Worm (Caenorhabditis elegans) whole organism, L1 larva: ENCODE measurements around the gene oac-39.

Experiments
- C04F5.9 ChIP-seq: sonication (generic microtip); optimal IDR thresholded peaks from 2 replicates; lab custom pipeline; 2016; ENCODE audit warnings: missing genetic modification characterization, missing compliant biosample characterization
- C16A3.4 ChIP-seq: fragments of 150-350 bp; optimal IDR thresholded peaks from 2 replicates; lab custom pipeline; 2014; ENCODE audit warnings: missing biosample characterization, missing genetic modification characterization
- F16B12.6 ChIP-seq: fragments of 150-350 bp; optimal IDR thresholded peaks from 2 replicates; lab custom pipeline; 2014; ENCODE audit warnings: missing biosample characterization, missing genetic modification characterization
- aly-2 ChIP-seq: fragments of 150-350 bp; optimal IDR thresholded peaks from 2 replicates; lab custom pipeline; 2014; ENCODE audit warnings: missing biosample characterization, missing genetic modification characterization
- ama-1 ChIP-seq: fragments of 150-350 bp; optimal IDR thresholded peaks from 2 replicates; lab custom pipeline; 2014
- blmp-1 ChIP-seq: fragments of 150-350 bp; optimal IDR thresholded peaks from 2 replicates; lab custom pipeline; 2014; ENCODE audit warnings: missing biosample characterization, missing genetic modification characterization
- ceh-63 ChIP-seq: fragments of 200-800 bp; sonication (Bioruptor generic); optimal IDR thresholded peaks from 2 replicates; lab custom pipeline; 2018; ENCODE audit warnings: mild to moderate bottlenecking, missing genetic modification characterization, missing compliant biosample characterization
- ceh-8 ChIP-seq: fragments of 200-800 bp; sonication (Bioruptor generic); optimal IDR thresholded peaks from 2 replicates; lab custom pipeline; 2018; ENCODE audit warnings: mild to moderate bottlenecking, missing genetic modification characterization, moderate library complexity, missing compliant biosample characterization
- ceh-88 ChIP-seq: fragments of 200-800 bp; sonication (Bioruptor generic); IDR thresholded peaks from 2 replicates; pipeline ENCODE4 v1.3.6; 2022; ENCODE audit warnings: missing genetic modification characterization, missing compliant biosample characterization
- ceh-90 ChIP-seq: sonication (generic microtip); optimal IDR thresholded peaks from 2 replicates; lab custom pipeline; 2016; ENCODE audit warnings: missing genetic modification characterization, missing compliant biosample characterization
- dsc-1 ChIP-seq: sonication (generic microtip); optimal IDR thresholded peaks from 2 replicates; lab custom pipeline; 2016; ENCODE audit warnings: mild to moderate bottlenecking, missing genetic modification characterization, missing compliant biosample characterization
- egl-13 ChIP-seq: sonication (generic microtip); optimal IDR thresholded peaks from 2 replicates; lab custom pipeline; 2016; ENCODE audit warnings: missing genotype, missing genetic modification reagents, missing genetic modification characterization, missing compliant biosample characterization
- elt-2 ChIP-seq: sonication (generic microtip); optimal IDR thresholded peaks from 2 replicates; lab custom pipeline; 2016; ENCODE audit warnings: missing genetic modification characterization, mild to moderate bottlenecking, inconsistent platforms, missing compliant biosample characterization, missing genetic modification reagents
- elt-3 ChIP-seq, 6 experiments: fragments of 150-350 bp in 1 of 6; sonication (generic microtip); optimal IDR thresholded peaks; 2 replicates each; lab custom pipeline; 2017 to 2018; ENCODE audit warnings: missing biosample characterization in 6 of 6, missing genetic modification characterization in 6 of 6, inconsistent platforms in 1 of 6
- fkh-8 ChIP-seq: sonication (generic microtip); optimal IDR thresholded peaks from 2 replicates; lab custom pipeline; 2016; ENCODE audit warnings: mild to moderate bottlenecking, missing genetic modification characterization, missing compliant biosample characterization
- fos-1 ChIP-seq: fragments of 150-350 bp; optimal IDR thresholded peaks from 2 replicates; lab custom pipeline; 2014; ENCODE audit warnings: missing biosample characterization, missing genetic modification characterization
- grh-1 ChIP-seq: fragments of 200-800 bp; sonication (Bioruptor generic); IDR thresholded peaks from 2 replicates; pipeline ENCODE4 v1.3.6; 2022; ENCODE audit warnings: missing genetic modification reagents, missing genetic modification characterization, missing compliant biosample characterization
- hlh-17 ChIP-seq: fragments of 200-800 bp; sonication (Bioruptor generic); optimal IDR thresholded peaks from 2 replicates; lab custom pipeline; 2018; ENCODE audit warnings: missing genetic modification characterization, mild to moderate bottlenecking, missing compliant biosample characterization, moderate library complexity, borderline replicate concordance
- hlh-4 ChIP-seq: sonication (generic microtip); optimal IDR thresholded peaks from 2 replicates; lab custom pipeline; 2016; ENCODE audit warnings: mild to moderate bottlenecking, missing genetic modification characterization, missing compliant biosample characterization
- irx-1 ChIP-seq: sonication (generic microtip); optimal IDR thresholded peaks from 2 replicates; lab custom pipeline; 2016; ENCODE audit warnings: missing genetic modification characterization, missing compliant biosample characterization
- isw-1 ChIP-seq: fragments of 200-800 bp; sonication (Bioruptor generic); IDR thresholded peaks from 2 replicates; pipeline ENCODE4 v1.3.6; 2022; ENCODE audit warnings: missing genetic modification characterization, missing compliant biosample characterization
- lin-14 ChIP-seq: fragments of 200-800 bp; sonication (Bioruptor generic); optimal IDR thresholded peaks from 2 replicates; lab custom pipeline; 2018; ENCODE audit warnings: mild to moderate bottlenecking, missing genetic modification characterization, moderate library complexity, missing compliant biosample characterization
- mab-9 ChIP-seq: fragments of 200-800 bp; sonication (Bioruptor generic); IDR thresholded peaks from 2 replicates; pipeline ENCODE4 v1.3.6; 2022; ENCODE audit warnings: missing genetic modification reagents, missing genetic modification characterization, missing compliant biosample characterization
- mdl-1 ChIP-seq, 2 experiments: fragments of 150-350 bp; optimal IDR thresholded peaks; 2 replicates each; lab custom pipeline; 2014 to 2017; ENCODE audit warnings: missing biosample characterization in 2 of 2, missing genetic modification characterization in 2 of 2, inconsistent platforms in 1 of 2
- mep-1 ChIP-seq: fragments of 150-350 bp; optimal IDR thresholded peaks from 2 replicates; lab custom pipeline; 2014; ENCODE audit warnings: missing biosample characterization, missing genetic modification characterization
- nhr-11 ChIP-seq: fragments of 150-350 bp; optimal IDR thresholded peaks from 2 replicates; lab custom pipeline; 2014; ENCODE audit warnings: missing biosample characterization, missing genetic modification characterization
- nhr-12 ChIP-seq: sonication (generic microtip); optimal IDR thresholded peaks from 2 replicates; lab custom pipeline; 2017; ENCODE audit warnings: missing biosample characterization, missing genetic modification characterization
- nhr-19 ChIP-seq: fragments of 200-800 bp; sonication (Bioruptor generic); conservative IDR thresholded peaks from 2 replicates; pipeline ENCODE4 v1.3.6; 2022; ENCODE audit warnings: missing genetic modification characterization, missing compliant biosample characterization
- nhr-20 ChIP-seq: sonication (generic microtip); optimal IDR thresholded peaks from 2 replicates; lab custom pipeline; 2016; ENCODE audit warnings: mild to moderate bottlenecking, missing genetic modification characterization, missing compliant biosample characterization
- nhr-237 ChIP-seq: fragments of 150-350 bp; optimal IDR thresholded peaks from 2 replicates; lab custom pipeline; 2014; ENCODE audit warnings: missing biosample characterization, missing genetic modification characterization
- nhr-28 ChIP-seq: fragments of 150-350 bp; optimal IDR thresholded peaks from 2 replicates; lab custom pipeline; 2014; ENCODE audit warnings: missing biosample characterization, missing genetic modification characterization
- nhr-84 ChIP-seq: sonication (generic microtip); optimal IDR thresholded peaks from 2 replicates; lab custom pipeline; 2017; ENCODE audit warnings: missing biosample characterization, missing genetic modification characterization
- pag-3 ChIP-seq: sonication (generic microtip); optimal IDR thresholded peaks from 2 replicates; lab custom pipeline; 2017; ENCODE audit warnings: missing genetic modification characterization, mild to moderate bottlenecking, missing compliant biosample characterization, antibody characterized with exemption, borderline replicate concordance; ENCODE audit not compliant: insufficient read depth
- rnt-1 ChIP-seq: sonication (generic microtip); optimal IDR thresholded peaks from 2 replicates; lab custom pipeline; 2016; ENCODE audit warnings: mild to moderate bottlenecking, missing genetic modification characterization, moderate library complexity, missing compliant biosample characterization
- skn-1 ChIP-seq: fragments of 150-350 bp; optimal IDR thresholded peaks from 2 replicates; lab custom pipeline; 2014; ENCODE audit warnings: missing biosample characterization, missing genetic modification characterization
- snpc-4 ChIP-seq: fragments of 150-350 bp; optimal IDR thresholded peaks from 2 replicates; lab custom pipeline; 2014; ENCODE audit warnings: missing biosample characterization, missing genetic modification characterization
- sox-4 ChIP-seq: sonication (generic microtip); optimal IDR thresholded peaks from 2 replicates; lab custom pipeline; 2016; ENCODE audit warnings: missing genetic modification characterization, missing compliant biosample characterization
- swsn-7 ChIP-seq: sonication (generic microtip); optimal IDR thresholded peaks from 2 replicates; lab custom pipeline; 2016; ENCODE audit warnings: missing genetic modification characterization, missing compliant biosample characterization
- tbx-2 ChIP-seq: sonication (generic microtip); optimal IDR thresholded peaks from 2 replicates; lab custom pipeline; 2016; ENCODE audit warnings: missing genetic modification characterization, missing compliant biosample characterization
- tlp-1 ChIP-seq: fragments of 150-350 bp; optimal IDR thresholded peaks from 2 replicates; lab custom pipeline; 2014; ENCODE audit warnings: missing biosample characterization, missing genetic modification characterization
- unc-86 ChIP-seq: sonication (generic microtip); optimal IDR thresholded peaks from 2 replicates; lab custom pipeline; 2016; ENCODE audit warnings: missing genetic modification characterization, missing compliant biosample characterization
- unc-98 ChIP-seq: fragments of 200-800 bp; sonication (Bioruptor generic); IDR thresholded peaks from 2 replicates; pipeline ENCODE4 v1.3.6; 2022; ENCODE audit warnings: missing genetic modification characterization, missing compliant biosample characterization
- zag-1 ChIP-seq: fragments of 150-350 bp; optimal IDR thresholded peaks from 2 replicates; lab custom pipeline; 2014; ENCODE audit warnings: missing biosample characterization, missing genetic modification characterization
- zip-4 ChIP-seq: fragments of 200-800 bp; sonication (Bioruptor generic); optimal IDR thresholded peaks from 2 replicates; lab custom pipeline; 2018; ENCODE audit warnings: mild to moderate bottlenecking, missing genetic modification characterization, moderate library complexity, missing compliant biosample characterization
- ztf-4 ChIP-seq: fragments of 150-350 bp; optimal IDR thresholded peaks from 2 replicates; lab custom pipeline; 2014; ENCODE audit warnings: missing biosample characterization, missing genetic modification characterization

The oac-39 gene

ce11 chrV:203855-204432 is 47.6 kb downstream of the oac-39 start, which contains the start of gene lec-12 (continued):
- TF ChIP-seq nhr-20 (tag; lab: Kevin White, UChicago), result peak; percentile 24
- TF ChIP-seq tlp-1 (tag; lab: Kevin White, UChicago), result no peak
- no peak for TF ChIP-seq nhr-28 (tag; lab: Kevin White, UChicago)
- no peak for TF ChIP-seq ceh-88 (GFP tag; lab: Robert Waterston, UW)
- no peak for TF ChIP-seq sox-4 (tag; lab: Kevin White, UChicago)
- no peak for TF ChIP-seq C16A3.4 (tag; lab: Kevin White, UChicago)
- TF ChIP-seq isw-1 (GFP tag; lab: Robert Waterston, UW), result no peak
- no peak for TF ChIP-seq mab-9 (GFP tag; lab: Robert Waterston, UW)
- no peak for TF ChIP-seq dsc-1 (tag; lab: Kevin White, UChicago)
- TF ChIP-seq F16B12.6 (tag; lab: Kevin White, UChicago), result no peak
- TF ChIP-seq aly-2, result no peak
- no peak for TF ChIP-seq zag-1 (tag; lab: Kevin White, UChicago)
- TF ChIP-seq ceh-90 (tag; lab: Kevin White, UChicago), result no peak
- no peak for TF ChIP-seq unc-86
- no peak for TF ChIP-seq nhr-19 (GFP tag; lab: Robert Waterston, UW)
- TF ChIP-seq ceh-8 (GFP tag; lab: Kevin White, UChicago), result no peak
- TF ChIP-seq zip-4, result no peak
- TF ChIP-seq nhr-12, result no peak
- no peak for TF ChIP-seq lin-14 (GFP tag; lab: Kevin White, UChicago)
- no peak for TF ChIP-seq nhr-11 (tag; lab: Kevin White, UChicago)
- TF ChIP-seq ceh-63 (GFP tag; lab: Kevin White, UChicago), result no peak
- no peak for TF ChIP-seq fos-1 (tag; lab: Kevin White, UChicago)
- TF ChIP-seq mep-1, result peak; percentile 15
- TF ChIP-seq unc-98 (GFP tag; lab: Robert Waterston, UW), result no peak
- no peak for TF ChIP-seq C04F5.9 (tag; lab: Kevin White, UChicago)
- no peak for TF ChIP-seq pag-3 (tag; lab: Kevin White, UChicago)
- no peak for TF ChIP-seq elt-2 (tag; lab: Kevin White, UChicago)
- TF ChIP-seq snpc-4, result no peak
- no peak for TF ChIP-seq ztf-4 (tag; lab: Kevin White, UChicago)
- no peak for TF ChIP-seq rnt-1 (tag; lab: Kevin White, UChicago)
- TF ChIP-seq swsn-7, result no peak
- TF ChIP-seq mdl-1 (tag; optimal IDR thresholded peaks at IDR 0.05; lab: Kevin White, UChicago), result no peak
- no peak for TF ChIP-seq hlh-17 (GFP tag; lab: Kevin White, UChicago)
- no peak for TF ChIP-seq blmp-1 (tag; lab: Kevin White, UChicago)
- peak; percentile 14 for TF ChIP-seq irx-1
- no peak for TF ChIP-seq ama-1 (lab: Kevin White, UChicago)
- TF ChIP-seq nhr-84 (tag; lab: Kevin White, UChicago), result no peak
- no peak for TF ChIP-seq egl-13 (tag; lab: Kevin White, UChicago)
- TF ChIP-seq grh-1 (GFP tag; lab: Robert Waterston, UW), result no peak
- no peak for TF ChIP-seq tbx-2 (tag; lab: Kevin White, UChicago)
- no peak for TF ChIP-seq elt-3 (tag; optimal IDR thresholded peaks at IDR 0.05; lab: Kevin White, UChicago)
- TF ChIP-seq fkh-8, result peak; percentile 8
- peak; percentile 11 for TF ChIP-seq skn-1 (tag; lab: Kevin White, UChicago)
- TF ChIP-seq nhr-237, result no peak
- no peak for TF ChIP-seq hlh-4 (tag; lab: Kevin White, UChicago)
